Fruit fly (Drosophila melanogaster) Kc167 (cell line): ENCODE measurements around the gene CG31798.

Source experiments
- Myc ChIP-seq: fragments of >200 bp; optimal IDR thresholded peaks from 2 replicates; lab custom pipeline; 2017; ENCODE audit warnings: missing external identifiers
- Sin3A ChIP-seq: fragments of >200 bp; optimal IDR thresholded peaks from 2 replicates; lab custom pipeline; 2018; ENCODE audit warnings: missing external identifiers
- h ChIP-seq: fragments of >200 bp; optimal IDR thresholded peaks from 3 replicates; lab custom pipeline; 2018; ENCODE audit warnings: missing external identifiers
- insv ChIP-seq: fragments of >200 bp; optimal IDR thresholded peaks from 3 replicates; lab custom pipeline; 2018; ENCODE audit warnings: missing external identifiers
- psq ChIP-seq: fragments of >200 bp; optimal IDR thresholded peaks from 2 replicates; lab custom pipeline; 2017; ENCODE audit warnings: missing external identifiers
- ttk ChIP-seq: sonication (Bioruptor generic); optimal IDR thresholded peaks from 2 replicates; lab custom pipeline; 2017; ENCODE audit warnings: missing external identifiers

CG31798 gene

dm6 chr2L:19393703-19394210 lies at the start of gene CG31798:
Gene CG31798 (plus strand): TSS chr2L:19394160.
- TF ChIP-seq Myc (lab: Kevin White, UChicago) (no peak), ttk (lab: Kevin White, UChicago) (no peak)

- TF ChIP-seq psq (lab: Kevin White, UChicago): no peak
- TF ChIP-seq Myc (lab: Kevin White, UChicago): no peak
- no peak for TF ChIP-seq insv (lab: Kevin White, UChicago)
- no peak for TF ChIP-seq ttk (lab: Kevin White, UChicago)
- no peak for TF ChIP-seq h (lab: Kevin White, UChicago)
- TF ChIP-seq Sin3A (lab: Kevin White, UChicago): no peak
Measured at dm6 chr2L:19358017-19358471, 35.9 kb upstream of the CG31798 start.

- TF ChIP-seq Sin3A (lab: Kevin White, UChicago) (no peak), h (lab: Kevin White, UChicago) (no peak), insv (lab: Kevin White, UChicago) (no peak), psq (lab: Kevin White, UChicago) (no peak), ttk (lab: Kevin White, UChicago) (no peak), Myc (lab: Kevin White, UChicago) (no peak)
Measured at dm6 chr2L:19359802-19360429, 34.0 kb upstream of the CG31798 start.

dm6 chr2L:19361632-19362142 lies 32.3 kb upstream of the CG31798 start:
- TF ChIP-seq insv (lab: Kevin White, UChicago) (no peak), psq (lab: Kevin White, UChicago) (peak; percentile 80)

dm6 chr2L:19362734-19363363 lies 31.1 kb upstream of the CG31798 start, which contains the start of gene dnt:
Gene dnt (minus strand): TSS chr2L:19363227.
- TF ChIP-seq ttk (lab: Kevin White, UChicago) (no peak), psq (lab: Kevin White, UChicago) (peak; percentile 71), insv (lab: Kevin White, UChicago) (no peak)

dm6 chr2L:19363530-19363929 lies 30.4 kb upstream of the CG31798 start:
- TF ChIP-seq Sin3A (lab: Kevin White, UChicago): no peak

dm6 chr2L:19364075-19364474 lies 29.9 kb upstream of the CG31798 start, which contains the start of gene CG13086:
Gene CG13086 (plus strand): TSS chr2L:19364375.
- no peak for TF ChIP-seq insv (lab: Kevin White, UChicago)
- no peak for TF ChIP-seq h (lab: Kevin White, UChicago)
- no peak for TF ChIP-seq ttk (lab: Kevin White, UChicago)
- no peak for TF ChIP-seq Sin3A (lab: Kevin White, UChicago)
- no peak for TF ChIP-seq psq (lab: Kevin White, UChicago)
- no peak for TF ChIP-seq Myc (lab: Kevin White, UChicago)

dm6 chr2L:19364622-19365021 lies 29.3 kb upstream of the CG31798 start:
- TF ChIP-seq psq (lab: Kevin White, UChicago) (no peak), Sin3A (lab: Kevin White, UChicago) (no peak), h (lab: Kevin White, UChicago) (no peak), ttk (lab: Kevin White, UChicago) (no peak), Myc (lab: Kevin White, UChicago) (no peak), insv (lab: Kevin White, UChicago) (no peak)

dm6 chr2L:19366301-19366700 lies 27.7 kb upstream of the CG31798 start:
- TF ChIP-seq psq (lab: Kevin White, UChicago): no peak
- no peak for TF ChIP-seq insv (lab: Kevin White, UChicago)

dm6 chr2L:19366730-19367129 lies 27.2 kb upstream of the CG31798 start:
- TF ChIP-seq insv (lab: Kevin White, UChicago) (no peak), h (lab: Kevin White, UChicago) (no peak), psq (lab: Kevin White, UChicago) (no peak)

dm6 chr2L:19370046-19370445 lies 23.9 kb upstream of the CG31798 start, which contains the start of gene CG17349:
Gene CG17349 (plus strand): TSS chr2L:19370445.
- no peak for TF ChIP-seq h (lab: Kevin White, UChicago)
- TF ChIP-seq psq (lab: Kevin White, UChicago): no peak
- TF ChIP-seq Sin3A (lab: Kevin White, UChicago): no peak
- TF ChIP-seq insv (lab: Kevin White, UChicago): no peak
- TF ChIP-seq Myc (lab: Kevin White, UChicago): no peak
- no peak for TF ChIP-seq ttk (lab: Kevin White, UChicago)

- no peak for TF ChIP-seq Sin3A (lab: Kevin White, UChicago)
- no peak for TF ChIP-seq psq (lab: Kevin White, UChicago)
- TF ChIP-seq Myc (lab: Kevin White, UChicago): no peak
- TF ChIP-seq ttk (lab: Kevin White, UChicago): no peak
- TF ChIP-seq h (lab: Kevin White, UChicago): no peak
- TF ChIP-seq insv (lab: Kevin White, UChicago): no peak
Measured at dm6 chr2L:19373809-19374208, 20.2 kb upstream of the CG31798 start.
